Worm (Caenorhabditis elegans): ENCODE results near the gene rpl-11.1.

- no peak for TF ChIP-seq him-1 (tag; optimal IDR thresholded peaks at IDR 0.05)
- no peak for TF ChIP-seq W03F9.2 (tag; optimal IDR thresholded peaks at IDR 0.05)
Observed at ce11 chrV:3632249-3633030, 46.6 kb upstream of the rpl-11.1 start.
